Fruit fly (Drosophila melanogaster) whole organism, prepupa: ENCODE data around the gene CG43120.

Experiments used
- CG10631 ChIP-seq: fragments of 200-800 bp; sonication (Bioruptor generic); optimal IDR thresholded peaks from 2 replicates; lab custom pipeline; 2016; ENCODE audit warnings: missing biosample characterization, missing genetic modification characterization
- CG10669 ChIP-seq: fragments of 200-800 bp; sonication (Bioruptor generic); optimal IDR thresholded peaks from 3 replicates; lab custom pipeline; 2018; ENCODE audit warnings: missing biosample characterization, mild to moderate bottlenecking, missing genetic modification characterization, moderate library complexity
- CG11294 ChIP-seq: fragments of 200-800 bp; sonication (Bioruptor generic); IDR thresholded peaks from 2 replicates; pipeline ENCODE4 v1.3.6; 2022; ENCODE audit warnings: missing biosample characterization, missing genetic modification characterization
- CG11902 ChIP-seq: fragments of 200-800 bp; sonication (Bioruptor generic); optimal IDR thresholded peaks from 3 replicates; lab custom pipeline; 2016; ENCODE audit warnings: missing biosample characterization, missing genetic modification characterization
- CG15336 ChIP-seq: fragments of 200-800 bp; sonication (Bioruptor generic); IDR thresholded peaks from 2 replicates; pipeline ENCODE4 v1.3.6; 2022; ENCODE audit warnings: missing biosample characterization, missing genetic modification characterization
- CG1621 ChIP-seq: fragments of 200-800 bp; sonication (Bioruptor generic); optimal IDR thresholded peaks from 3 replicates; lab custom pipeline; 2018; ENCODE audit warnings: missing biosample characterization, mild to moderate bottlenecking, missing genetic modification characterization
- CG16779 ChIP-seq: fragments of 200-800 bp; sonication (Bioruptor generic); optimal IDR thresholded peaks from 3 replicates; lab custom pipeline; 2017; ENCODE audit warnings: missing biosample characterization, mild to moderate bottlenecking, missing genetic modification characterization
- CG3032 ChIP-seq: fragments of 200-800 bp; optimal IDR thresholded peaks from 2 replicates; lab custom pipeline; 2019; ENCODE audit warnings: missing biosample characterization, mild to moderate bottlenecking, missing genetic modification characterization, moderate library complexity
- CG31627 ChIP-seq: fragments of 200-800 bp; sonication (Bioruptor generic); optimal IDR thresholded peaks from 3 replicates; lab custom pipeline; 2016; ENCODE audit warnings: missing biosample characterization, missing genetic modification characterization
- CG32006 ChIP-seq: fragments of 200-800 bp; sonication (Bioruptor generic); optimal IDR thresholded peaks from 3 replicates; lab custom pipeline; 2017; ENCODE audit warnings: missing biosample characterization, mild to moderate bottlenecking, missing genetic modification characterization
- CG3919 ChIP-seq: fragments of 200-800 bp; sonication (Bioruptor generic); optimal IDR thresholded peaks from 3 replicates; lab custom pipeline; 2016; ENCODE audit warnings: missing biosample characterization, missing genetic modification characterization
- CG4318 ChIP-seq: fragments of 200-800 bp; sonication (Bioruptor generic); optimal IDR thresholded peaks from 3 replicates; lab custom pipeline; 2017; ENCODE audit warnings: missing biosample characterization, mild to moderate bottlenecking, missing genetic modification characterization
- CG6163 ChIP-seq: fragments of 200-800 bp; sonication (Bioruptor generic); IDR thresholded peaks from 3 replicates; pipeline ENCODE4 v1.3.6; 2022; ENCODE audit warnings: missing biosample characterization, missing genetic modification characterization
- CG6276 ChIP-seq: fragments of 200-800 bp; sonication (Bioruptor generic); optimal IDR thresholded peaks from 2 replicates; lab custom pipeline; 2017; ENCODE audit warnings: missing biosample characterization, mild to moderate bottlenecking, missing genetic modification characterization
- CG8119 ChIP-seq: fragments of 200-800 bp; sonication (Bioruptor generic); IDR thresholded peaks from 3 replicates; pipeline ENCODE4 v1.3.6; 2022; ENCODE audit warnings: missing biosample characterization, missing genetic modification characterization
- CG8319 ChIP-seq: fragments of 200-800 bp; sonication (Bioruptor generic); optimal IDR thresholded peaks from 3 replicates; lab custom pipeline; 2016; ENCODE audit warnings: missing biosample characterization, missing genetic modification characterization
- CG8632 ChIP-seq: fragments of 200-800 bp; sonication (Bioruptor generic); optimal IDR thresholded peaks from 3 replicates; lab custom pipeline; 2016; ENCODE audit warnings: missing biosample characterization, missing genetic modification characterization
- Eip78C ChIP-seq: fragments of 200-800 bp; sonication (Bioruptor generic); peaks from one replicate; lab custom pipeline; 2016; ENCODE audit warnings: missing biosample characterization, missing genetic modification characterization
- Ets21C ChIP-seq: fragments of 200-800 bp; sonication (Bioruptor generic); optimal IDR thresholded peaks from 3 replicates; lab custom pipeline; 2016; ENCODE audit warnings: missing biosample characterization, missing genetic modification characterization
- Ets96B ChIP-seq: fragments of 200-800 bp; optimal IDR thresholded peaks from 2 replicates; lab custom pipeline; 2019; ENCODE audit warnings: missing biosample characterization, mild to moderate bottlenecking, missing genetic modification characterization, moderate library complexity
- Hr38 ChIP-seq: sonication (Bioruptor generic); optimal IDR thresholded peaks from 2 replicates; lab custom pipeline; 2016; ENCODE audit warnings: missing biosample characterization, missing genetic modification characterization
- Hr4 ChIP-seq: fragments of 200-800 bp; sonication (Bioruptor generic); optimal IDR thresholded peaks from 3 replicates; lab custom pipeline; 2016; ENCODE audit warnings: missing biosample characterization, missing genetic modification characterization
- Lpt ChIP-seq: fragments of 200-800 bp; sonication (Bioruptor generic); optimal IDR thresholded peaks from 3 replicates; lab custom pipeline; 2016; ENCODE audit warnings: missing biosample characterization, missing genetic modification characterization
- Met ChIP-seq: fragments of 200-800 bp; sonication (Bioruptor generic); optimal IDR thresholded peaks from 3 replicates; lab custom pipeline; 2016; ENCODE audit warnings: missing biosample characterization, missing genetic modification characterization
- Sox102F ChIP-seq: fragments of 200-800 bp; sonication (Bioruptor generic); optimal IDR thresholded peaks from 2 replicates; lab custom pipeline; 2016; ENCODE audit warnings: missing biosample characterization, mild to moderate bottlenecking, missing genetic modification characterization
- achi ChIP-seq: fragments of 200-800 bp; sonication (Bioruptor generic); optimal IDR thresholded peaks from 3 replicates; lab custom pipeline; 2016; ENCODE audit warnings: missing biosample characterization, missing genetic modification characterization
- dsx ChIP-seq: fragments of 200-800 bp; optimal IDR thresholded peaks from 3 replicates; lab custom pipeline; 2019; ENCODE audit warnings: missing biosample characterization, mild to moderate bottlenecking, missing genetic modification characterization, moderate library complexity; ENCODE audit not compliant: poor library complexity, severe bottlenecking
- eg ChIP-seq: fragments of 200-800 bp; sonication (Bioruptor generic); IDR thresholded peaks from 3 replicates; pipeline ENCODE4 v1.3.6; 2022; ENCODE audit warnings: missing biosample characterization, missing genetic modification characterization
- fd59A ChIP-seq: fragments of 200-800 bp; sonication (Bioruptor generic); optimal IDR thresholded peaks from 2 replicates; lab custom pipeline; 2017; ENCODE audit warnings: missing biosample characterization, mild to moderate bottlenecking, missing genetic modification characterization, missing genetic modification reagents
- fd85E ChIP-seq: fragments of 200-800 bp; sonication (Bioruptor generic); optimal IDR thresholded peaks from 3 replicates; lab custom pipeline; 2016; ENCODE audit warnings: missing biosample characterization, missing genetic modification characterization
- fkh ChIP-seq: fragments of 200-800 bp; sonication (Bioruptor generic); optimal IDR thresholded peaks from 3 replicates; lab custom pipeline; 2017; ENCODE audit warnings: missing biosample characterization, mild to moderate bottlenecking, missing genetic modification characterization, moderate library complexity
- lz ChIP-seq: fragments of 200-800 bp; sonication (Bioruptor generic); optimal IDR thresholded peaks from 3 replicates; lab custom pipeline; 2016; ENCODE audit warnings: missing biosample characterization, missing genetic modification characterization
- net ChIP-seq: fragments of 200-800 bp; sonication (Bioruptor generic); optimal IDR thresholded peaks from 3 replicates; lab custom pipeline; 2016; ENCODE audit warnings: missing biosample characterization, missing genetic modification characterization
- pdm3 ChIP-seq: fragments of 200-800 bp; sonication (Bioruptor generic); optimal IDR thresholded peaks from 3 replicates; lab custom pipeline; 2016; ENCODE audit warnings: missing biosample characterization, missing genetic modification characterization
- salr ChIP-seq, 2 experiments: fragments of 200-800 bp; sonication (Bioruptor generic); optimal IDR thresholded peaks; 3 replicates each; lab custom pipeline; 2016 to 2018; ENCODE audit warnings: missing biosample characterization in 2 of 2, missing genetic modification characterization in 2 of 2, mild to moderate bottlenecking in 1 of 2
- spab ChIP-seq: fragments of 200-800 bp; sonication (Bioruptor generic); optimal IDR thresholded peaks from 2 replicates; lab custom pipeline; 2017; ENCODE audit warnings: missing biosample characterization, mild to moderate bottlenecking, missing genetic modification characterization, missing genetic modification reagents
- ss ChIP-seq, 2 experiments: fragments of 200-800 bp; sonication (Bioruptor generic); optimal IDR thresholded peaks; 2 replicates in 1 of 2; 3 replicates in 1 of 2; lab custom pipeline; 2017 to 2018; ENCODE audit warnings: mild to moderate bottlenecking in 2 of 2, missing biosample characterization in 2 of 2, missing genetic modification characterization in 2 of 2, moderate library complexity in 1 of 2
- svp ChIP-seq: fragments of 200-800 bp; sonication (Bioruptor generic); peaks from one replicate; lab custom pipeline; 2016; ENCODE audit warnings: missing biosample characterization, missing genetic modification characterization
- topi ChIP-seq: fragments of 200-800 bp; sonication (Bioruptor generic); optimal IDR thresholded peaks from 3 replicates; lab custom pipeline; 2016; ENCODE audit warnings: missing biosample characterization, missing genetic modification characterization
- vri ChIP-seq: fragments of 200-800 bp; sonication (Bioruptor generic); optimal IDR thresholded peaks from 3 replicates; lab custom pipeline; 2016; ENCODE audit warnings: missing biosample characterization, mild to moderate bottlenecking, missing genetic modification characterization

CG43120 gene

dm6 chr3L:14356507-14357291 lies 25.0 kb upstream of the CG43120 start (continued):
- TF ChIP-seq fd85E (GFP tag; lab: Kevin White, UChicago) (no peak), CG6163 (GFP tag; lab: Robert Waterston, UW) (peak; percentile 49; the same call in 1 of the 3 replicates), lz (GFP tag; lab: Kevin White, UChicago) (no peak), net (GFP tag; lab: Kevin White, UChicago) (peak; percentile 14), Ets21C (no peak), Sox102F (peak; percentile 17), CG10631 (GFP tag; lab: Kevin White, UChicago) (no peak), CG8632 (GFP tag; lab: Kevin White, UChicago) (no peak), spab (no peak)

dm6 chr3L:14358899-14359298 lies 22.8 kb upstream of the CG43120 start:
- no peak for TF ChIP-seq dsx (GFP tag; lab: Kevin White, UChicago)
- no peak for TF ChIP-seq vri (GFP tag; lab: Kevin White, UChicago)
- no peak for TF ChIP-seq CG16779 (tag; lab: Kevin White, UChicago)
- peak; percentile 21 to 91 for TF ChIP-seq ss (GFP tag; optimal IDR thresholded peaks at IDR 0.05; lab: Kevin White, UChicago)
- TF ChIP-seq CG32006 (GFP tag; lab: Kevin White, UChicago) = no peak
- TF ChIP-seq salr (GFP tag; optimal IDR thresholded peaks at IDR 0.05; lab: Kevin White, UChicago) = no peak
- TF ChIP-seq CG11902 (GFP tag; lab: Kevin White, UChicago) = no peak
- TF ChIP-seq, all 60 proteins: peak for 1

dm6 chr3L:14359815-14360719 lies 21.6 kb upstream of the CG43120 start:
- TF ChIP-seq CG31627 (GFP tag; lab: Kevin White, UChicago) (no peak), pdm3 (no peak), spab (peak; percentile 17), fd59A (GFP tag; lab: Kevin White, UChicago) (no peak), Eip78C (GFP tag; lab: Kevin White, UChicago) (peak; percentile 66), CG10631 (GFP tag; lab: Kevin White, UChicago) (peak; percentile 21), achi (GFP tag; lab: Kevin White, UChicago) (peak; percentile 9), CG8119 (GFP tag; lab: Robert Waterston, UW) (0 out of 3 replicates have a peak, but pooled peaks have one; percentile 12), CG1621 (tag; lab: Kevin White, UChicago) (no peak), CG6163 (GFP tag; lab: Robert Waterston, UW) (peak; percentile 66; the same call in 2 of the 3 replicates), Hr4 (no peak), CG4318 (GFP tag; lab: Kevin White, UChicago) (peak; percentile 3), CG8319 (GFP tag; lab: Kevin White, UChicago) (peak; percentile 7), CG11294 (GFP tag; lab: Robert Waterston, UW) (no peak), eg (GFP tag; lab: Robert Waterston, UW) (peak; percentile 46; the same call in 2 of the 3 replicates), CG6276 (peak; percentile 18), CG10669 (GFP tag; lab: Kevin White, UChicago) (peak; percentile 19), topi (no peak), Ets96B (peak; percentile 1), dsx (GFP tag; lab: Kevin White, UChicago) (no peak), Ets21C (no peak), CG32006 (GFP tag; lab: Kevin White, UChicago) (peak; percentile 20), Sox102F (no peak), fkh (GFP tag; lab: Kevin White, UChicago) (no peak), CG3032 (tag; lab: Kevin White, UChicago) (peak; percentile 40), Hr38 (GFP tag; lab: Kevin White, UChicago) (no peak), svp (peak; percentile 5), Lpt (GFP tag; lab: Kevin White, UChicago) (no peak), vri (GFP tag; lab: Kevin White, UChicago) (no peak), CG15336 (peak; percentile 47; the same call in 1 of the 2 replicates), Met (peak; percentile 4), CG3919 (GFP tag; lab: Kevin White, UChicago) (peak; percentile 33)
